Fruit fly (Drosophila melanogaster): ENCODE results near the gene CG12811.

The CG12811 gene

DNA sequence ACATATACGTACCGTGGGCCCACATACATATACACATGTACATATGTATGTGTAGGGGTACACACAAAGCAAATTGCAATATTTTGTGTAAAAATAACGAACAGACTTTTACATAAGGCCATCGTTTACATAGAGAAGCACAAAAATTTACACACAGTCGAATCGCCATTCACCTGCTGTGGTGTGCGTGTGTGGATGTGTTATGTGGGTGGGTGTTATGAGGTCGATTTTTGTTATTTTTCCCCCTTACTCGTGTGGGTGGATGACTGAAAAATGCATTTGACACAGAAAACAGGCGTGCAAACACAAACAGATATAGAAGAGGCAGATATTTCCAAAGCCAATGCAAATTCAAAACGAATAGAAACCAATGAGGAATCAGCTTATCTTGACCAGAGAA is 46.5 kb upstream of the CG12811 start:
- no peak for TF ChIP-seq HLH106 (tag; optimal IDR thresholded peaks at IDR 0.05)
- TF ChIP-seq brk (GFP tag; optimal IDR thresholded peaks at IDR 0.05) = no peak
- no peak for TF ChIP-seq Mio (GFP tag; optimal IDR thresholded peaks at IDR 0.05)
- TF ChIP-seq Rel (GFP tag; optimal IDR thresholded peaks at IDR 0.05) = no peak
- TF ChIP-seq Rel (tag; optimal IDR thresholded peaks at IDR 0.05) = no peak
- no peak for TF ChIP-seq Abd-B (GFP tag; optimal IDR thresholded peaks at IDR 0.05)
- no peak for TF ChIP-seq Vsx2 (GFP tag; optimal IDR thresholded peaks at IDR 0.05; ENCODE audit: partially characterized antibody)
- no peak for TF ChIP-seq CG9705 (GFP tag; optimal IDR thresholded peaks at IDR 0.05)
- no peak for TF ChIP-seq foxo (GFP tag; optimal IDR thresholded peaks at IDR 0.05)
- no peak for TF ChIP-seq ey (GFP tag; optimal IDR thresholded peaks at IDR 0.05)
- TF ChIP-seq usp (GFP tag; optimal IDR thresholded peaks at IDR 0.05) = no peak
- no peak for TF ChIP-seq br (GFP tag; optimal IDR thresholded peaks at IDR 0.05)
- TF ChIP-seq fru (GFP tag; optimal IDR thresholded peaks at IDR 0.05) = no peak
- no peak for TF ChIP-seq Myc (optimal IDR thresholded peaks at IDR 0.05)
- no peak for TF ChIP-seq Dfd (GFP tag; optimal IDR thresholded peaks at IDR 0.05)
- TF ChIP-seq dsf (GFP tag; optimal IDR thresholded peaks at IDR 0.05; ENCODE audit: borderline replicate concordance) = no peak
- no peak for TF ChIP-seq Jra (GFP tag; optimal IDR thresholded peaks at IDR 0.05)
- no peak for TF ChIP-seq sv (GFP tag; optimal IDR thresholded peaks at IDR 0.05)
- no peak for TF ChIP-seq N (GFP tag; optimal IDR thresholded peaks at IDR 0.05)

DNA sequence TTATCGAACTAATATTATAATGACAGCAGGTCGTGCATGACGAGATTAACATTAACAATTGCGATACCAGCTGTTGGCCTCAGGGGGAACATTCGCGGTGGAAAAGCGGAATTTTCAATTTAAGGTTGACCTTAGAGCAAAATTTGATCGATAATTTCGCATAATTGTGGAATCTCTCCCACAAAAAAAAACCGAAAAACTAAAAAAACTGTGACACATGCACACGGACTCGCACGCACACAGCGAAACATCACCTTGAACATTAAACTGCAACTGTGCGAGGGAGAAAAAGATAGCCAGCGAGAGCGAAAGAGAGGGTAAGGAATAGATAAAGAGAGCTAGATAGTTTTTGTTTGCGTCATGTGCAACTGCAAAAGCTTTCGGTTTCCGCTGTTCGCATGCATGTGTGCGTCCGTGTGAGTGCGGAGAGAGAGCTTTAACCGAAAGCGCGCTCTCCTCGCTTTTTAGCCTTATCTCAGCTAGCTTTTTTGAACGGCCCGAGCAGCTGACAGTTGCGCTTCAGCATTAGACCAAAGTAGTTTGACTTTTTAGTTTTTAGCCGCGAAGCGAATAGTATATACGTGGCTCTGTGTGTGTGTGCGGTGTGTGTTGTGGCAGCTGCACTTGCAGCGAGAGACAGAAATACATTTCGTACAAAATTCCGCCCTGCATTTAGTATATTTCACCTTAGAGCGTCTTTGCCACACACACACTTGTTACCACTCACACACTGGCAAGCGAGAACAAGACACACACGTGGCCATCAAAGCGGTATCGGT is 44.8 kb upstream of the CG12811 start:
- TF ChIP-seq OdsH (GFP tag; optimal IDR thresholded peaks at IDR 0.05) (no peak), Dif (GFP tag; optimal IDR thresholded peaks at IDR 0.05; ENCODE audit: partially characterized antibody) (peak; percentile 66)

DNA sequence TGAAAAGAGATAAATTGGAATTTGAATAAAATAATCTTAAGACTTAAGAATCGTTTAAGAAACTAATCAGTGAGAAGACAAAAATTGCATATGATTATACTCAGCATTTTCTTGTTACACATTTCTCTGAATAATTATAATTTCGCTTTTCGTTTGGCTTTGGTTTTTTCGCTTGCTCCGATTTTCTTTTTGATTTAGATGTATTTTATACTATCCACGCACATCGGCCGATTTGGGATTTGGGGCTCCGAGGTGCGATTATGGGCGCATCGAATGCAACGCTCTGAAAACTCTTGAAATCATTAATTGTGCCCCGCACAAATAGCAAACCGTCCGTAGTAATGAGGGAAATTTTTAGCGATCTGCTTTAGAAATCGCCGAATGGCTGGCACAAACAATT is 42.9 kb upstream of the CG12811 start:
- TF ChIP-seq Jra (GFP tag; optimal IDR thresholded peaks at IDR 0.05) (no peak), ey (GFP tag; optimal IDR thresholded peaks at IDR 0.05) (no peak), CG9705 (GFP tag; optimal IDR thresholded peaks at IDR 0.05) (no peak), Mio (GFP tag; optimal IDR thresholded peaks at IDR 0.05) (no peak), Myc (optimal IDR thresholded peaks at IDR 0.05) (no peak), dsf (GFP tag; optimal IDR thresholded peaks at IDR 0.05; ENCODE audit: borderline replicate concordance) (no peak), psq (GFP tag; optimal IDR thresholded peaks at IDR 0.05) (no peak), OdsH (GFP tag; optimal IDR thresholded peaks at IDR 0.05) (no peak), woc (GFP tag; optimal IDR thresholded peaks at IDR 0.05) (no peak), dl (GFP tag; optimal IDR thresholded peaks at IDR 0.05; ENCODE audit: insufficient read depth in 1 of 2, partially characterized antibody in 2 of 2) (no peak), sv (GFP tag; optimal IDR thresholded peaks at IDR 0.05) (no peak), Rel (GFP tag; optimal IDR thresholded peaks at IDR 0.05) (no peak), Rel (tag; optimal IDR thresholded peaks at IDR 0.05) (no peak), HLH106 (tag; optimal IDR thresholded peaks at IDR 0.05) (no peak), CrebA (GFP tag; optimal IDR thresholded peaks at IDR 0.05; ENCODE audit: borderline replicate concordance) (no peak), brk (GFP tag; optimal IDR thresholded peaks at IDR 0.05) (no peak), N (GFP tag; optimal IDR thresholded peaks at IDR 0.05) (no peak)

DNA sequence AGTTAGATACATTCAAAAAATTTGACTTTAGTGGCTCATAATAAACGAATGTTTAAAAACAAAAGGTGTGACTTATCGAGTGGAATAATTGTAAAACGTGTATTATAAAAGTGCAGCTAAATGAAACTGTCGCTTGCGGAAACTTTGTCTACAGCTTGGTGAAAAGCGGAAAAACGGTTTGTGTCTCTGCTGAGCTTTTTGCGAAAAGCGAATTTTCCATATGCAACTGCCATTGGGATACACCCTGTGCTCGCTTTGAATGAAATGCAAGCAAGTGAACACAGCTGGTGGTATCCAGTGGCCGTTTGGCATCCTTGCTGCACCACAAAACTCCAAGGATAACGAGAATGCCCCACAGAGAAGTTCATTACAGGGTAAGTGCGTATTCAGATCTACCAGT is 42.3 kb upstream of the CG12811 start:
- no peak for TF ChIP-seq CrebA (GFP tag; optimal IDR thresholded peaks at IDR 0.05; ENCODE audit: borderline replicate concordance)
- TF ChIP-seq GATAd (GFP tag; optimal IDR thresholded peaks at IDR 0.05) = no peak
- TF ChIP-seq HLH106 (tag; optimal IDR thresholded peaks at IDR 0.05) = no peak
- TF ChIP-seq dsf (GFP tag; optimal IDR thresholded peaks at IDR 0.05; ENCODE audit: borderline replicate concordance) = no peak
- no peak for TF ChIP-seq psq (GFP tag; optimal IDR thresholded peaks at IDR 0.05)
- TF ChIP-seq tai (GFP tag; optimal IDR thresholded peaks at IDR 0.05) = no peak
- TF ChIP-seq Rel (GFP tag; optimal IDR thresholded peaks at IDR 0.05) = no peak
- no peak for TF ChIP-seq Rel (tag; optimal IDR thresholded peaks at IDR 0.05)
- no peak for TF ChIP-seq Sp1 (GFP tag; optimal IDR thresholded peaks at IDR 0.05)
- TF ChIP-seq Hr83 (GFP tag; optimal IDR thresholded peaks at IDR 0.05; ENCODE audit: poor library complexity, severe bottlenecking) = no peak
- no peak for TF ChIP-seq foxo (GFP tag; optimal IDR thresholded peaks at IDR 0.05)
- no peak for TF ChIP-seq N (GFP tag; optimal IDR thresholded peaks at IDR 0.05)
- TF ChIP-seq rgr (GFP tag; optimal IDR thresholded peaks at IDR 0.05) = no peak
- no peak for TF ChIP-seq Abd-B (GFP tag; optimal IDR thresholded peaks at IDR 0.05)
- TF ChIP-seq Hr78 (GFP tag; optimal IDR thresholded peaks at IDR 0.05) = no peak
- TF ChIP-seq Dif (GFP tag; optimal IDR thresholded peaks at IDR 0.05; ENCODE audit: partially characterized antibody) = no peak
- TF ChIP-seq Mio (GFP tag; optimal IDR thresholded peaks at IDR 0.05) = no peak
